Worm (Caenorhabditis elegans): ENCODE results near the gene rheb-1.

The rheb-1 gene

ce11 chrIII:9504347-9504746 is 48.5 kb upstream of the rheb-1 start:
- TF ChIP-seq pag-3 (tag; optimal IDR thresholded peaks at IDR 0.05; ENCODE audit: borderline replicate concordance) (no peak), nhr-232 (tag; optimal IDR thresholded peaks at IDR 0.05) (no peak), sdc-2 (tag; optimal IDR thresholded peaks at IDR 0.05) (no peak), elt-4 (tag; optimal IDR thresholded peaks at IDR 0.05) (no peak), ceh-34 (tag; optimal IDR thresholded peaks at IDR 0.05) (no peak), hlh-8 (tag; optimal IDR thresholded peaks at IDR 0.05) (no peak)

ce11 chrIII:9502155-9502714 is 46.4 kb upstream of the rheb-1 start:
- no peak for TF ChIP-seq unc-86 (tag; optimal IDR thresholded peaks at IDR 0.05)
- TF ChIP-seq C38D4.7 (GFP tag; optimal IDR thresholded peaks at IDR 0.05): no peak
- TF ChIP-seq hlh-13 (GFP tag; optimal IDR thresholded peaks at IDR 0.05): no peak
- no peak for TF ChIP-seq pat-9 (tag; optimal IDR thresholded peaks at IDR 0.05)
- no peak for TF ChIP-seq pqm-1 (tag; optimal IDR thresholded peaks at IDR 0.05)
- TF ChIP-seq elt-4 (tag; optimal IDR thresholded peaks at IDR 0.05): no peak
- no peak for TF ChIP-seq madf-2 (tag; optimal IDR thresholded peaks at IDR 0.05)
- TF ChIP-seq nhr-11 (tag; optimal IDR thresholded peaks at IDR 0.05): no peak
- TF ChIP-seq gmeb-2 (tag; optimal IDR thresholded peaks at IDR 0.05): no peak
- TF ChIP-seq ceh-14 (tag; optimal IDR thresholded peaks at IDR 0.05): no peak
- no peak for TF ChIP-seq dmd-4 (tag; optimal IDR thresholded peaks at IDR 0.05; ENCODE audit: borderline replicate concordance)
- no peak for TF ChIP-seq nfya-1 (tag; optimal IDR thresholded peaks at IDR 0.05)
- TF ChIP-seq nhr-232 (tag; optimal IDR thresholded peaks at IDR 0.05): no peak
- TF ChIP-seq zip-5 (tag; optimal IDR thresholded peaks at IDR 0.05): no peak
- no peak for TF ChIP-seq che-1 (tag; optimal IDR thresholded peaks at IDR 0.05)
- TF ChIP-seq pros-1 (tag; optimal IDR thresholded peaks at IDR 0.05): no peak
- TF ChIP-seq unc-42 (tag; optimal IDR thresholded peaks at IDR 0.05): no peak
- TF ChIP-seq ama-1 (optimal IDR thresholded peaks at IDR 0.05): no peak
- TF ChIP-seq lim-6 (tag; optimal IDR thresholded peaks at IDR 0.05): no peak
- TF ChIP-seq lin-11 (tag; optimal IDR thresholded peaks at IDR 0.05): no peak

DNA sequence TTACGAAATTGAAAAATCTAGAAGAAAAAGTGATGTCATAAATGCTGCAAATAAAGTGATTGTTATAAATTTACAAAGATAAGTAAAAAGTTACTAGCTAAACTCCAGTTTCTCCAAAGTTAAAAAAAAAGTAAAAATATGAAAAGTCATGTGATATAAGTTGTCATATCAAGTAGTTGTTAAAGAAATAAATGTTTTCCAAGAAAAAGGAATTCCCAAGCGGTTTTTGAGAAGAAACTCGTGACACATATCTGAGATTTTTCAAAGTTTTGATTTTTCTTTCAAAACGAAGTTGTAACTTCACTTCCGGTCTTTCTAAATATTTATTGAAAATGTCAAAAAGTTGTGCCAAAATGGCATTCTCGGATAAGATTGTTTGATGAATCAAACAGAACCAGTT is 45.2 kb upstream of the rheb-1 start:
- TF ChIP-seq pha-2 (tag; optimal IDR thresholded peaks at IDR 0.05) (no peak), ceh-2 (tag; optimal IDR thresholded peaks at IDR 0.05) (no peak), lin-11 (tag; optimal IDR thresholded peaks at IDR 0.05) (no peak), ceh-19 (GFP tag; optimal IDR thresholded peaks at IDR 0.05) (no peak), sox-2 (GFP tag; IDR thresholded peaks at IDR 0.05) (no peak), nfya-1 (tag; optimal IDR thresholded peaks at IDR 0.05) (no peak), unc-55 (GFP tag; optimal IDR thresholded peaks at IDR 0.05) (no peak), T23F11.4 (GFP tag; optimal IDR thresholded peaks at IDR 0.05) (no peak), nhr-11 (tag; optimal IDR thresholded peaks at IDR 0.05) (no peak), ztf-16 (tag; optimal IDR thresholded peaks at IDR 0.05) (no peak)

DNA sequence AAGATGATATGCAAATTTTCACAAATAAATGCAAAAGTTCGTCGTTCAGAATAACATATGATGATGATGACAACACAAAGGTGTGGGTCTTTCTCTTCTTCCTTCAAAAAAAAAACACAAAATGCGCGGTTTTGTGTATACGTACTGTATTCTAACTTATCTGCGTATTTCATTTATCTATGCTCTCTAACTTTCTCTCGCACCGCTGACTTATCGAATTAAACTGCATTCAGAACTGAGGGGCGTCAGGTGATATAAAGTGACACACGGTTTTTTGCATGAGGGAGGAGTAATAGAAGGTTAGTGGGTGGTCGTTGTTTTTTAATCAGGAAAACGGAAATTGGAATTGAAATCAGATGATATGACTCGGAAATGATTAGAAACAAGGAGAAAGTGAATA is 44.4 kb upstream of the rheb-1 start, which contains the start of gene sod-4:
TSS of gene sod-4 (minus strand) at position 109 of the 400 bp plus-strand sequence.
- TF ChIP-seq eyg-1 (tag; optimal IDR thresholded peaks at IDR 0.05): no peak
- TF ChIP-seq nhr-11 (tag; optimal IDR thresholded peaks at IDR 0.05): no peak
- no peak for TF ChIP-seq unc-3 (GFP tag; conservative IDR thresholded peaks at IDR 0.05)
- no peak for TF ChIP-seq unc-3 (tag; optimal IDR thresholded peaks at IDR 0.05)
- no peak for TF ChIP-seq ceh-9 (tag; optimal IDR thresholded peaks at IDR 0.05)
- TF ChIP-seq hlh-13 (GFP tag; optimal IDR thresholded peaks at IDR 0.05): no peak
- TF ChIP-seq unc-42 (tag; optimal IDR thresholded peaks at IDR 0.05): no peak

ce11 chrIII:9497412-9497811 is 41.6 kb upstream of the rheb-1 start:
- TF ChIP-seq ceh-45 (GFP tag; IDR thresholded peaks at IDR 0.05) (no peak), gmeb-2 (tag; optimal IDR thresholded peaks at IDR 0.05) (no peak), ceh-22 (tag; optimal IDR thresholded peaks at IDR 0.05) (no peak), fkh-10 (GFP tag; optimal IDR thresholded peaks at IDR 0.05) (no peak), Y22D7AL.16 (tag; optimal IDR thresholded peaks at IDR 0.05) (no peak), hlh-6 (tag; optimal IDR thresholded peaks at IDR 0.05) (no peak), npax-4 (tag; optimal IDR thresholded peaks at IDR 0.05) (no peak), tbx-2 (tag; optimal IDR thresholded peaks at IDR 0.05) (no peak)
